Fruit fly (Drosophila melanogaster): ENCODE measurements around the gene CG4594.

The CG4594 gene

dm6 chr2L:9948520-9948858 is 28.5 kb downstream of the CG4594 start:
- TF ChIP-seq noc (tag; optimal IDR thresholded peaks at IDR 0.05) = no peak

dm6 chr2L:9949178-9950062 is 29.5 kb downstream of the CG4594 start:
- peak; percentile 80 for TF ChIP-seq noc (tag; optimal IDR thresholded peaks at IDR 0.05)

dm6 chr2L:9954119-9954518 is 34.2 kb downstream of the CG4594 start, which contains the start of the genes CG13126 and CG4709:
TSS of gene CG13126 (minus strand) at chr2L:9954181.
TSS of gene CG4709 (plus strand) at chr2L:9954325.
- TF ChIP-seq noc (tag; optimal IDR thresholded peaks at IDR 0.05) = peak; percentile 95

- no peak for TF ChIP-seq noc (tag; optimal IDR thresholded peaks at IDR 0.05)
Observed at dm6 chr2L:9954696-9955095, 34.7 kb downstream of the CG4594 start.

- peak; percentile 93 for TF ChIP-seq noc (tag; optimal IDR thresholded peaks at IDR 0.05)
Observed at dm6 chr2L:9956993-9957652, 37.2 kb downstream of the CG4594 start, which contains the start of the genes CG4658 and CG5846. TSS of gene CG4658 (plus strand) at chr2L:9957132. TSS of gene CG5846 (minus strand) at chr2L:9957237.

dm6 chr2L:9960758-9961157 is 40.8 kb downstream of the CG4594 start:
- TF ChIP-seq noc (tag; optimal IDR thresholded peaks at IDR 0.05) = no peak

dm6 chr2L:9963603-9964042 is 43.7 kb downstream of the CG4594 start, which contains the start of gene CG5850:
TSS of gene CG5850 (minus strand) at chr2L:9963949.
- TF ChIP-seq noc (tag; optimal IDR thresholded peaks at IDR 0.05) = no peak

- peak; percentile 87 for TF ChIP-seq noc (tag; optimal IDR thresholded peaks at IDR 0.05)
Observed at dm6 chr2L:9966983-9967737, 47.2 kb downstream of the CG4594 start, which contains the start of the genes Dref and RpL13. TSS of gene Dref (minus strand) at chr2L:9967229. TSS of gene RpL13 (plus strand) at chr2L:9967313.

- TF ChIP-seq noc (tag; optimal IDR thresholded peaks at IDR 0.05) = no peak
Observed at dm6 chr2L:9968201-9968727, 48.3 kb downstream of the CG4594 start.

Data from whole organism, larva.